Worm (Caenorhabditis elegans): ENCODE measurements around the gene ver-3.

Gene ver-3

DNA sequence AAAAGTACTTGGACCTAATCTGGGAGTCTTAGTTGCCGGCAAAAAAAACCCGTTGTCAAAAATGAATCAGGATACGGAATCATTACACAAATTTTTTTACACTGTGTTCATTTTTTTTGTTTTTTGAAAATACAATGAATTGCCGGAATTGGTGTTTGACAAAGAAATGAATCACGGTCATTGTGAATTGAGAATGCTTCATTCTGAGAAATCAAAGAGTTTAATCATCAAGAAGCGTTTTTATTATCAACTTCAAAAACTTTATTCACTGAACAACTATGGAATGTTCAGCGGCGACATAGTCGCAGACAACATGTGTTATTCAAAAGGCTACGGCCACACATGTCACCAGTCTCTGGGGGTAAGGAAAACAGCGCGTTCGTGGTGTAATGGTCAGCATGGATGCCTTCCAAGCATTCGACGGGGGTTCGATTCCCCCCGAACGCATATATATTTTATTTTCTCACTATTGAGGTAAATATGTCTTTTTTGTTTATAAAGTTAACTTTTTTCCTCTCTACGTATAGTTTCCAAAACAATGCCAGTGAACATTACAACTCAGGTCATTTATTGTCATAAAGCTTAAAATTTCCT lies 28.7 kb upstream of the ver-3 start, which contains the start of gene nas-10 (continued):
- TF ChIP-seq ccch-3 (GFP tag; optimal IDR thresholded peaks at IDR 0.05) (peak; percentile 35), F33H1.4 (GFP tag; IDR thresholded peaks at IDR 0.05) (no peak), hmg-20 (GFP tag; IDR thresholded peaks at IDR 0.05) (peak; percentile 57; the same call in 1 of the 2 replicates), F37B4.10 (GFP tag; IDR thresholded peaks at IDR 0.05) (no peak), egrh-3 (GFP tag; IDR thresholded peaks at IDR 0.05) (no peak), F23B12.7 (tag; optimal IDR thresholded peaks at IDR 0.05; ENCODE audit: insufficient read depth) (no peak), nhr-120 (GFP tag; IDR thresholded peaks at IDR 0.05) (no peak), die-1 (tag; optimal IDR thresholded peaks at IDR 0.05) (peak; percentile 89), ztf-22 (GFP tag; optimal IDR thresholded peaks at IDR 0.05) (no peak)

DNA sequence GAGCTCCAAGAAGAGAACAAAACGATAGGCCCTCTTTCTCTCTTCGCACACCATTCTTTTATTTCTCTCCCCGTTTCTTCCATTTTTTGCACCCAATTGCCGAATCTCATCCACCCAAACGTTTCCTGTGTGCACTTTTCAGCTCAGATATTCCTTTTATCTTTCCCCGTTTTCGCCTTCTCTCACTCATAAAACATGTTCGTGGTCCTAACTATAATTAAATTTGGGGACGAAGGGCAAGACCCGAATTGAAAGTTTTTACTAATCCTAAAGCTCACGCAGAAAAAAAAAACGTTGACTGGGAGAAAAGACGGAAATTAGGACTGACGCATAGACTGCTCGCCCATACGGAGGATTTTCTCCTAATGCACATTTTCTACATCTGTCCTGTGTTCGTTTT lies 26.8 kb upstream of the ver-3 start:
- no peak for TF ChIP-seq nhr-179 (tag; optimal IDR thresholded peaks at IDR 0.05)
- no peak for TF ChIP-seq B0336.3 (GFP tag; IDR thresholded peaks at IDR 0.05)
- TF ChIP-seq ztf-28 (GFP tag; IDR thresholded peaks at IDR 0.05), result no peak
- no peak for TF ChIP-seq nhr-27 (tag; optimal IDR thresholded peaks at IDR 0.05)
- no peak for TF ChIP-seq T26A5.8 (tag; optimal IDR thresholded peaks at IDR 0.05)
- TF ChIP-seq madf-10 (tag; optimal IDR thresholded peaks at IDR 0.05), result no peak
- TF ChIP-seq snpc-3.4 (tag; optimal IDR thresholded peaks at IDR 0.05), result no peak
- TF ChIP-seq pha-4 (tag; optimal IDR thresholded peaks at IDR 0.05), result no peak
- TF ChIP-seq F57C9.4 (tag; optimal IDR thresholded peaks at IDR 0.05), result no peak
- no peak for TF ChIP-seq Y95B8A.8 (GFP tag; IDR thresholded peaks at IDR 0.05)
- TF ChIP-seq egl-18 (GFP tag; IDR thresholded peaks at IDR 0.05), result no peak
- TF ChIP-seq Y56A3A.18 (GFP tag; IDR thresholded peaks at IDR 0.05), result no peak
- TF ChIP-seq ama-1 (optimal IDR thresholded peaks at IDR 0.05), result no peak
- TF ChIP-seq ama-1 (GFP tag; optimal IDR thresholded peaks at IDR 0.05), result no peak
- no peak for TF ChIP-seq hlh-12 (tag; optimal IDR thresholded peaks at IDR 0.05)
- TF ChIP-seq rcor-1 (GFP tag; IDR thresholded peaks at IDR 0.05), result no peak

DNA sequence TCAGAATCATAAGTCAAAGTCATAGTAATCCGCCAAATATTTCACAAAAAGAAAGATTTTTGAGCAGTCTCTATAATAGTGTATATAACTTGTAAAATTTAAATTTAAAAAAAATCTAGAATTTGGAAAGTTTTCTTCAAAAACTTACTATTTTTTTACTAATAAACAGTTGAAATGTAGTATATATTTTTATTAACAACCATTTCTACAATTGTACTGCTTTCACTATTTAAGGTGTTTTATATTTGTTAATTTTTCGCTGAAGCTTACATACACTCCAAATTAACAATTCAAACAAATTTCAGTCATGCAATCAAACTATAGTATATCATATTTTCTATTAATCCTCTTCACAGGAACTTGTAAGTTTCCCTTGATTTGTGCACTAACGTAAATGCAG lies 26.0 kb upstream of the ver-3 start, which contains the start of gene lge-1:
Gene lge-1, plus strand, starts transcription at position 301 of the 400 bp plus-strand sequence.
- TF ChIP-seq cebp-2 (GFP tag; IDR thresholded peaks at IDR 0.05) (no peak), F39B2.1 (GFP tag; IDR thresholded peaks at IDR 0.05) (no peak), F52B5.7 (tag; optimal IDR thresholded peaks at IDR 0.05) (no peak), C06A6.2 (GFP tag; conservative IDR thresholded peaks at IDR 0.05) (no peak)

DNA sequence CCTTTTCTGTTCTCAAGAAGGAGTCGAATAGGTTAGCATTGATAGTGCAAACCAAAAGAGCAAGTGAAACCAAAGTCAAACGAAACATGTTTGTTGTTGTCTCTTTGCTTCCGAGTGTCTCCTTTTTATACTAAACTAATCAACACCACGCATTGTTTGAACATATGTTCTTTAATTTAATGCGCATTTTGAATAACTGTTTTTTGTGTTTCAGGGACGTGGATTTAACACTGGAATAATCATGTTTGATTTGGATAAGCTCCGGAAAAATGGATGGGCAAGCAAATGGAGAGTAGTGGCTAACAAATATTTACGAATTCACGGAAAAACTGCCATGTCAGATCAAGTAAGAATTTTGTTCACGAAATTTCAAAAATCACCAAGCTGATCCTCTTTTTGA lies 24.6 kb upstream of the ver-3 start, which contains the start of gene K09C8.9:
Gene K09C8.9, minus strand, starts transcription at position 101 of the 400 bp plus-strand sequence.
- TF ChIP-seq ets-4 (GFP tag; optimal IDR thresholded peaks at IDR 0.05) (no peak), ceh-58 (GFP tag; IDR thresholded peaks at IDR 0.05) (no peak), B0035.1 (tag; optimal IDR thresholded peaks at IDR 0.05) (no peak), nhr-120 (GFP tag; IDR thresholded peaks at IDR 0.05) (no peak), egl-18 (GFP tag; IDR thresholded peaks at IDR 0.05) (no peak), snpc-3.4 (tag; optimal IDR thresholded peaks at IDR 0.05) (no peak), hrde-1 (tag; optimal IDR thresholded peaks at IDR 0.05; ENCODE audit: borderline replicate concordance) (no peak), rcor-1 (GFP tag; IDR thresholded peaks at IDR 0.05) (no peak), aptf-3 (GFP tag; IDR thresholded peaks at IDR 0.05) (no peak), nfya-1 (tag; optimal IDR thresholded peaks at IDR 0.05; ENCODE audit: borderline replicate concordance, insufficient read depth) (no peak)
